Fruit fly (Drosophila melanogaster): Measurements from ENCODE around the gene PH4alphaNE1.

PH4alphaNE1 gene

DNA sequence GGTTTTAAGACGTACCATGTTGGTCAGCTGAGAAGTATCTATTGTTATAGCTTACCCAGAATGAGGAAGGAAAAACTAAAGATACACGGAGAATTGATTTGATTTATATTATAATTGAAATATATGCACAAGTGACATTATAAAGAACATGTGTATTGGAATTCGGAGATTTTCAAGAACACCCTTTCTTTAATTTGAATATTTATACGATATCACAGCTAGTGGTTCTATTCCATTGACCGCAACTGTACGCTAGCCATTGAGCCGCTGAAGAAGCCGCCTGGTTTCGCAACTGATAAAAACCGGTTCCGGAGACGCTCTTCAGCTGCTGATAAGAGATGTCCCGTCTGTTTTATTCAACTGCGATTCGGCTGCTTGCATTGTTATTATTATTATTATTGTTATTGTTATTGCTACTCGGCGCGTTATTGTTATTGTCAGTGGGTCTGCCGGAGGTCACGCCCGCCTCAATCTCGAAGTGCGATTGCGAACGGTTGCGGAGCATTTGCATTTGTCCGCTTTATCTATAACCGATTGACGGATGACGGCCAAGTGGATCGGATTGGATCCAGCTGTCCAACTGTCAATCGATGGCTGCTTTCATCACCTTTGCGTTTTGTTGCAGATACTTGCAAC lies 38.4 kb downstream of the PH4alphaNE1 start:
- TF ChIP-seq net (GFP tag; optimal IDR thresholded peaks at IDR 0.05) (peak; percentile 36), Eip93F (GFP tag; optimal IDR thresholded peaks at IDR 0.05) (no peak), CG6163 (GFP tag; IDR thresholded peaks at IDR 0.05) (peak; percentile 71), CG6854 (GFP tag; optimal IDR thresholded peaks at IDR 0.05) (peak; percentile 88), CG34406 (GFP tag; optimal IDR thresholded peaks at IDR 0.05) (peak; percentile 57), fd85E (GFP tag; optimal IDR thresholded peaks at IDR 0.05) (peak; percentile 26), Hr4 (GFP tag; optimal IDR thresholded peaks at IDR 0.05) (peak; percentile 54), salr (GFP tag; optimal IDR thresholded peaks at IDR 0.05) (peak in 1 of 2 experiments; percentile 29), CG8119 (GFP tag; IDR thresholded peaks at IDR 0.05) (peak; percentile 54; the same call in 1 of the 3 replicates), CG9139 (GFP tag; optimal IDR thresholded peaks at IDR 0.05) (peak; percentile 25), CG15336 (GFP tag; IDR thresholded peaks at IDR 0.05) (peak; percentile 67), fd59A (GFP tag; optimal IDR thresholded peaks at IDR 0.05) (peak; percentile 16), CG32006 (GFP tag; optimal IDR thresholded peaks at IDR 0.05) (peak; percentile 71), CG6808 (GFP tag; optimal IDR thresholded peaks at IDR 0.05) (peak; percentile 65), Lpt (GFP tag; optimal IDR thresholded peaks at IDR 0.05) (peak; percentile 45), CG8632 (GFP tag; optimal IDR thresholded peaks at IDR 0.05) (peak; percentile 64), eg (GFP tag; IDR thresholded peaks at IDR 0.05) (peak; percentile 71), Hr38 (GFP tag; optimal IDR thresholded peaks at IDR 0.05) (no peak), achi (GFP tag; optimal IDR thresholded peaks at IDR 0.05) (peak; percentile 62), CG16779 (tag; optimal IDR thresholded peaks at IDR 0.05) (peak; percentile 18), CG6792 (GFP tag; optimal IDR thresholded peaks at IDR 0.05) (peak; percentile 51), CG11294 (GFP tag; IDR thresholded peaks at IDR 0.05) (no peak), svp (GFP tag) (peak; percentile 98), CG1621 (tag; optimal IDR thresholded peaks at IDR 0.05) (peak; percentile 46), Hr39 (GFP tag; optimal IDR thresholded peaks at IDR 0.05) (peak; percentile 27), lz (GFP tag; optimal IDR thresholded peaks at IDR 0.05) (peak; percentile 24), CG4318 (GFP tag; optimal IDR thresholded peaks at IDR 0.05) (no peak), Ets21C (GFP tag; optimal IDR thresholded peaks at IDR 0.05) (no peak), CG11762 (GFP tag; optimal IDR thresholded peaks at IDR 0.05; ENCODE audit: insufficient read depth) (peak; percentile 43), Blimp-1 (GFP tag; optimal IDR thresholded peaks at IDR 0.05) (no peak), vri (GFP tag; optimal IDR thresholded peaks at IDR 0.05) (peak; percentile 7), Sox15 (GFP tag; optimal IDR thresholded peaks at IDR 0.05) (peak; percentile 22), spab (GFP tag; optimal IDR thresholded peaks at IDR 0.05) (peak; percentile 43), esn (GFP tag; optimal IDR thresholded peaks at IDR 0.05) (peak; percentile 59), CG3032 (tag; optimal IDR thresholded peaks at IDR 0.05) (peak; percentile 52), ss (GFP tag; optimal IDR thresholded peaks at IDR 0.05) (peak; percentile 41 to 65), topi (GFP tag; optimal IDR thresholded peaks at IDR 0.05) (peak; percentile 55), Eip78C (GFP tag) (peak; percentile 92), dac (GFP tag; optimal IDR thresholded peaks at IDR 0.05) (no peak), CG7368 (GFP tag; optimal IDR thresholded peaks at IDR 0.05) (peak; percentile 24), pdm3 (GFP tag; optimal IDR thresholded peaks at IDR 0.05) (peak; percentile 58), CG11902 (GFP tag; optimal IDR thresholded peaks at IDR 0.05) (peak; percentile 24), CG10631 (GFP tag; optimal IDR thresholded peaks at IDR 0.05) (peak; percentile 62), Ets96B (tag; optimal IDR thresholded peaks at IDR 0.05) (peak; percentile 53), OdsH (GFP tag; optimal IDR thresholded peaks at IDR 0.05) (peak; percentile 61), fkh (GFP tag; optimal IDR thresholded peaks at IDR 0.05) (no peak), Eip75B (GFP tag; optimal IDR thresholded peaks at IDR 0.05) (peak; percentile 45), CG8319 (GFP tag; optimal IDR thresholded peaks at IDR 0.05) (peak; percentile 45), CG10669 (GFP tag; optimal IDR thresholded peaks at IDR 0.05) (peak; percentile 61), acj6 (GFP tag; optimal IDR thresholded peaks at IDR 0.05) (peak; percentile 60), CG31627 (GFP tag; optimal IDR thresholded peaks at IDR 0.05) (peak; percentile 31)
